Worm (Caenorhabditis elegans) whole organism, L1 larva: Measurements from ENCODE around the gene B0212.3.

ENCODE experiments used
- F16B12.6 ChIP-seq: fragments of 150-350 bp; optimal IDR thresholded peaks from 2 replicates; lab custom pipeline; 2014; ENCODE audit warnings: missing biosample characterization, missing genetic modification characterization
- aly-2 ChIP-seq: fragments of 150-350 bp; optimal IDR thresholded peaks from 2 replicates; lab custom pipeline; 2014; ENCODE audit warnings: missing biosample characterization, missing genetic modification characterization
- blmp-1 ChIP-seq: fragments of 150-350 bp; optimal IDR thresholded peaks from 2 replicates; lab custom pipeline; 2014; ENCODE audit warnings: missing biosample characterization, missing genetic modification characterization
- ceh-63 ChIP-seq: fragments of 200-800 bp; sonication (Bioruptor generic); optimal IDR thresholded peaks from 2 replicates; lab custom pipeline; 2018; ENCODE audit warnings: mild to moderate bottlenecking, missing genetic modification characterization, missing compliant biosample characterization
- ceh-82 ChIP-seq, 3 experiments: fragments of 150-350 bp in 1 of 3; sonication (generic microtip) in 2 of 3; optimal IDR thresholded peaks; 2 replicates each; lab custom pipeline; 2014 to 2017; ENCODE audit warnings: missing biosample characterization in 3 of 3, missing genetic modification characterization in 3 of 3
- ces-1 ChIP-seq: fragments of 150-350 bp; optimal IDR thresholded peaks from 2 replicates; lab custom pipeline; 2014; ENCODE audit warnings: missing biosample characterization, missing genetic modification reagents, missing genetic modification characterization
- dpl-1 ChIP-seq, 3 experiments: fragments of 150-350 bp in 2 of 3; sonication (generic microtip) in 1 of 3; optimal IDR thresholded peaks; 2 replicates each; lab custom pipeline; 2014 to 2017; ENCODE audit warnings: missing biosample characterization in 3 of 3, missing genetic modification characterization in 3 of 3, missing genetic modification reagents in 3 of 3
- dsc-1 ChIP-seq: sonication (generic microtip); optimal IDR thresholded peaks from 2 replicates; lab custom pipeline; 2016; ENCODE audit warnings: mild to moderate bottlenecking, missing genetic modification characterization, missing compliant biosample characterization
- efl-1 ChIP-seq, 4 experiments: fragments of 150-350 bp; optimal IDR thresholded peaks in 3 of 4; peaks in 1 of 4; 1 replicate in 1 of 4; 2 replicates in 3 of 4; lab custom pipeline; 2014; ENCODE audit warnings: missing biosample characterization in 2 of 4, missing genetic modification characterization in 2 of 4, missing genetic modification reagents in 2 of 4
- efl-3 ChIP-seq: fragments of 200-800 bp; sonication (Bioruptor generic); optimal IDR thresholded peaks from 2 replicates; lab custom pipeline; 2018; ENCODE audit warnings: mild to moderate bottlenecking, missing genetic modification characterization, missing compliant biosample characterization
- elt-2 ChIP-seq: sonication (generic microtip); optimal IDR thresholded peaks from 2 replicates; lab custom pipeline; 2016; ENCODE audit warnings: missing genetic modification characterization, mild to moderate bottlenecking, inconsistent platforms, missing compliant biosample characterization, missing genetic modification reagents
- ets-5 ChIP-seq: fragments of 200-800 bp; sonication (Bioruptor generic); IDR thresholded peaks from 2 replicates; pipeline ENCODE4 v1.3.6; 2022; ENCODE audit warnings: missing genetic modification characterization, missing compliant biosample characterization
- fkh-10 ChIP-seq: sonication (generic microtip); optimal IDR thresholded peaks from 2 replicates; lab custom pipeline; 2017; ENCODE audit warnings: missing biosample characterization, missing genetic modification reagents, missing genetic modification characterization
- fkh-8 ChIP-seq: sonication (generic microtip); optimal IDR thresholded peaks from 2 replicates; lab custom pipeline; 2016; ENCODE audit warnings: mild to moderate bottlenecking, missing genetic modification characterization, missing compliant biosample characterization
- grh-1 ChIP-seq: fragments of 200-800 bp; sonication (Bioruptor generic); IDR thresholded peaks from 2 replicates; pipeline ENCODE4 v1.3.6; 2022; ENCODE audit warnings: missing genetic modification reagents, missing genetic modification characterization, missing compliant biosample characterization
- hlh-4 ChIP-seq: sonication (generic microtip); optimal IDR thresholded peaks from 2 replicates; lab custom pipeline; 2016; ENCODE audit warnings: mild to moderate bottlenecking, missing genetic modification characterization, missing compliant biosample characterization
- lin-13 ChIP-seq: fragments of 150-350 bp; optimal IDR thresholded peaks from 2 replicates; lab custom pipeline; 2014; ENCODE audit warnings: missing biosample characterization, missing genetic modification reagents, missing genetic modification characterization
- lin-14 ChIP-seq: fragments of 200-800 bp; sonication (Bioruptor generic); optimal IDR thresholded peaks from 2 replicates; lab custom pipeline; 2018; ENCODE audit warnings: mild to moderate bottlenecking, missing genetic modification characterization, moderate library complexity, missing compliant biosample characterization
- lin-15B ChIP-seq: fragments of 150-350 bp; sonication (generic microtip); optimal IDR thresholded peaks from 3 replicates; lab custom pipeline; 2014; ENCODE audit warnings: missing biosample characterization, missing genetic modification characterization
- lin-35 ChIP-seq, 2 experiments: fragments of 150-350 bp; optimal IDR thresholded peaks; 2 replicates each; lab custom pipeline; 2014; ENCODE audit warnings: missing biosample characterization in 2 of 2, missing genetic modification characterization in 2 of 2, missing genetic modification reagents in 2 of 2
- lsy-2 ChIP-seq, 2 experiments: fragments of 150-350 bp; optimal IDR thresholded peaks; 2 replicates each; lab custom pipeline; 2014; ENCODE audit warnings: missing biosample characterization in 2 of 2, missing genetic modification characterization in 2 of 2
- mab-9 ChIP-seq: fragments of 200-800 bp; sonication (Bioruptor generic); IDR thresholded peaks from 2 replicates; pipeline ENCODE4 v1.3.6; 2022; ENCODE audit warnings: missing genetic modification reagents, missing genetic modification characterization, missing compliant biosample characterization
- mdl-1 ChIP-seq, 2 experiments: fragments of 150-350 bp; optimal IDR thresholded peaks; 2 replicates each; lab custom pipeline; 2014 to 2017; ENCODE audit warnings: missing biosample characterization in 2 of 2, missing genetic modification characterization in 2 of 2, inconsistent platforms in 1 of 2
- nhr-12 ChIP-seq: sonication (generic microtip); optimal IDR thresholded peaks from 2 replicates; lab custom pipeline; 2017; ENCODE audit warnings: missing biosample characterization, missing genetic modification characterization
- nhr-19 ChIP-seq: fragments of 200-800 bp; sonication (Bioruptor generic); conservative IDR thresholded peaks from 2 replicates; pipeline ENCODE4 v1.3.6; 2022; ENCODE audit warnings: missing genetic modification characterization, missing compliant biosample characterization
- nhr-47 ChIP-seq: sonication (generic microtip); optimal IDR thresholded peaks from 2 replicates; lab custom pipeline; 2016; ENCODE audit warnings: mild to moderate bottlenecking, missing genetic modification characterization, moderate library complexity, missing compliant biosample characterization
- nhr-71 ChIP-seq: sonication (generic microtip); optimal IDR thresholded peaks from 2 replicates; lab custom pipeline; 2016; ENCODE audit warnings: mild to moderate bottlenecking, missing genetic modification characterization, moderate library complexity, missing compliant biosample characterization
- nhr-77 ChIP-seq: fragments of 150-350 bp; optimal IDR thresholded peaks from 2 replicates; lab custom pipeline; 2014; ENCODE audit warnings: missing biosample characterization, missing genetic modification characterization
- nhr-85 ChIP-seq: sonication (generic microtip); peaks from one replicate; lab custom pipeline; 2016; ENCODE audit warnings: missing genetic modification characterization, inconsistent platforms, missing compliant biosample characterization
- nhr-90 ChIP-seq: sonication (generic microtip); optimal IDR thresholded peaks from 2 replicates; lab custom pipeline; 2016; ENCODE audit warnings: mild to moderate bottlenecking, missing genetic modification characterization, missing compliant biosample characterization; ENCODE audit not compliant: poor library complexity
- rnt-1 ChIP-seq: sonication (generic microtip); optimal IDR thresholded peaks from 2 replicates; lab custom pipeline; 2016; ENCODE audit warnings: mild to moderate bottlenecking, missing genetic modification characterization, moderate library complexity, missing compliant biosample characterization
- snpc-4 ChIP-seq: fragments of 150-350 bp; optimal IDR thresholded peaks from 2 replicates; lab custom pipeline; 2014; ENCODE audit warnings: missing biosample characterization, missing genetic modification characterization
- snu-23 ChIP-seq: sonication (generic microtip); optimal IDR thresholded peaks from 2 replicates; lab custom pipeline; 2016; ENCODE audit warnings: missing genetic modification characterization, missing compliant biosample characterization
- sptf-1 ChIP-seq: fragments of 150-350 bp; optimal IDR thresholded peaks from 2 replicates; lab custom pipeline; 2014; ENCODE audit warnings: missing biosample characterization, missing genetic modification characterization
- tbx-2 ChIP-seq: sonication (generic microtip); optimal IDR thresholded peaks from 2 replicates; lab custom pipeline; 2016; ENCODE audit warnings: missing genetic modification characterization, missing compliant biosample characterization
- tlp-1 ChIP-seq: fragments of 150-350 bp; optimal IDR thresholded peaks from 2 replicates; lab custom pipeline; 2014; ENCODE audit warnings: missing biosample characterization, missing genetic modification characterization
- unc-30 ChIP-seq: sonication (generic microtip); optimal IDR thresholded peaks from 2 replicates; lab custom pipeline; 2017; ENCODE audit warnings: missing biosample characterization, missing genetic modification characterization
- unc-62 ChIP-seq: fragments of 150-350 bp; optimal IDR thresholded peaks from 2 replicates; lab custom pipeline; 2014; ENCODE audit warnings: missing biosample characterization, missing genetic modification reagents, missing genetic modification characterization
- unc-86 ChIP-seq: sonication (generic microtip); optimal IDR thresholded peaks from 2 replicates; lab custom pipeline; 2016; ENCODE audit warnings: missing genetic modification characterization, missing compliant biosample characterization
- zag-1 ChIP-seq: fragments of 150-350 bp; optimal IDR thresholded peaks from 2 replicates; lab custom pipeline; 2014; ENCODE audit warnings: missing biosample characterization, missing genetic modification characterization
- zip-4 ChIP-seq: fragments of 200-800 bp; sonication (Bioruptor generic); optimal IDR thresholded peaks from 2 replicates; lab custom pipeline; 2018; ENCODE audit warnings: mild to moderate bottlenecking, missing genetic modification characterization, moderate library complexity, missing compliant biosample characterization
- ztf-4 ChIP-seq: fragments of 150-350 bp; optimal IDR thresholded peaks from 2 replicates; lab custom pipeline; 2014; ENCODE audit warnings: missing biosample characterization, missing genetic modification characterization

B0212.3 gene

ce11 chrIV:3532989-3533388 lies 7.0 kb upstream of the B0212.3 start (continued):
- TF ChIP-seq efl-3 (GFP tag; lab: Kevin White, UChicago) (no peak), nhr-12 (tag; lab: Kevin White, UChicago) (no peak), ztf-4 (tag; lab: Kevin White, UChicago) (no peak), blmp-1 (tag; lab: Kevin White, UChicago) (peak; percentile 35)

- TF ChIP-seq lsy-2 (tag; optimal IDR thresholded peaks at IDR 0.05; lab: Kevin White, UChicago) (peak in 1 of 2 experiments; percentile 56), nhr-77 (no peak), aly-2 (tag; lab: Kevin White, UChicago) (no peak), elt-2 (tag; lab: Kevin White, UChicago) (no peak), snu-23 (GFP tag; lab: Kevin White, UChicago) (peak; percentile 16), hlh-4 (no peak), lin-35 (GFP tag; optimal IDR thresholded peaks at IDR 0.05; lab: Kevin White, UChicago) (peak; percentile 10 to 62), efl-1 (optimal IDR thresholded peaks at IDR 0.05; lab: Kevin White, UChicago) (peak; percentile 2 to 58), efl-1 (GFP tag; optimal IDR thresholded peaks at IDR 0.05 in 1 of 2; lab: Kevin White, UChicago) (peak in 1 of 2 experiments; percentile 54), F16B12.6 (no peak), dpl-1 (GFP tag; optimal IDR thresholded peaks at IDR 0.05; lab: Kevin White, UChicago) (peak; percentile 17 to 53 (median 30))
These were observed 719 bp upstream of the B0212.3 start for ce11 chrIV:3539253-3539652.

- TF ChIP-seq nhr-85 (tag; lab: Kevin White, UChicago), result no peak
- TF ChIP-seq ces-1 (GFP tag; lab: Kevin White, UChicago), result no peak
These were observed 5.1 kb downstream of the B0212.3 start for ce11 chrIV:3545060-3545459.

- TF ChIP-seq tbx-2 (tag; lab: Kevin White, UChicago) (no peak), ztf-4 (tag; lab: Kevin White, UChicago) (no peak), tlp-1 (tag; lab: Kevin White, UChicago) (no peak), snpc-4 (tag; lab: Kevin White, UChicago) (no peak), mdl-1 (tag; optimal IDR thresholded peaks at IDR 0.05; lab: Kevin White, UChicago) (no peak), unc-86 (tag; lab: Kevin White, UChicago) (no peak), fkh-8 (tag; lab: Kevin White, UChicago) (no peak), fkh-10 (GFP tag; lab: Kevin White, UChicago) (no peak), unc-62 (GFP tag; lab: Kevin White, UChicago) (no peak), ceh-82 (tag; optimal IDR thresholded peaks at IDR 0.05; lab: Kevin White, UChicago) (no peak), ceh-63 (GFP tag; lab: Kevin White, UChicago) (no peak), dpl-1 (GFP tag; optimal IDR thresholded peaks at IDR 0.05; lab: Kevin White, UChicago) (no peak), sptf-1 (tag; lab: Kevin White, UChicago) (no peak), lin-13 (GFP tag; lab: Kevin White, UChicago) (no peak), nhr-12 (tag; lab: Kevin White, UChicago) (no peak), mab-9 (GFP tag; lab: Robert Waterston, UW) (no peak), dsc-1 (no peak), efl-3 (GFP tag; lab: Kevin White, UChicago) (no peak), nhr-47 (tag; lab: Kevin White, UChicago) (no peak), nhr-71 (tag; lab: Kevin White, UChicago) (no peak)
These were observed 7.5 kb downstream of the B0212.3 start, which contains the start of gene nstp-6 for ce11 chrIV:3547500-3547899. nstp-6 (minus strand) TSS chrIV:3547600.

- TF ChIP-seq elt-2 (tag; lab: Kevin White, UChicago), result peak; percentile 64
- no peak for TF ChIP-seq lin-15B (tag; lab: Kevin White, UChicago)
- TF ChIP-seq zag-1 (tag; lab: Kevin White, UChicago), result no peak
- TF ChIP-seq zip-4, result no peak
- no peak for TF ChIP-seq grh-1 (GFP tag; lab: Robert Waterston, UW)
- TF ChIP-seq rnt-1 (tag; lab: Kevin White, UChicago), result no peak
- no peak for TF ChIP-seq nhr-19
- no peak for TF ChIP-seq lin-13 (GFP tag; lab: Kevin White, UChicago)
- TF ChIP-seq lin-35 (GFP tag; optimal IDR thresholded peaks at IDR 0.05; lab: Kevin White, UChicago), result peak in 1 of 2 experiments; percentile 48
- TF ChIP-seq efl-1 (optimal IDR thresholded peaks at IDR 0.05; lab: Kevin White, UChicago), result peak in 1 of 2 experiments; percentile 32
- TF ChIP-seq efl-1 (GFP tag; optimal IDR thresholded peaks at IDR 0.05 in 1 of 2; lab: Kevin White, UChicago), result peak in 1 of 2 experiments; percentile 86
- no peak for TF ChIP-seq tlp-1 (tag; lab: Kevin White, UChicago)
- TF ChIP-seq unc-30, result no peak
- peak in 1 of 3 experiments; percentile 12 for TF ChIP-seq dpl-1 (GFP tag; optimal IDR thresholded peaks at IDR 0.05; lab: Kevin White, UChicago)
- no peak for TF ChIP-seq lsy-2 (tag; optimal IDR thresholded peaks at IDR 0.05; lab: Kevin White, UChicago)
- no peak for TF ChIP-seq ces-1 (GFP tag; lab: Kevin White, UChicago)
- TF ChIP-seq lin-14 (GFP tag; lab: Kevin White, UChicago), result no peak
- TF ChIP-seq ets-5 (GFP tag; lab: Robert Waterston, UW), result no peak
- TF ChIP-seq fkh-10 (GFP tag; lab: Kevin White, UChicago), result no peak
- peak; percentile 52 for TF ChIP-seq nhr-90 (tag; lab: Kevin White, UChicago)
- TF ChIP-seq ceh-63 (GFP tag; lab: Kevin White, UChicago), result no peak
- TF ChIP-seq nhr-71 (tag; lab: Kevin White, UChicago), result peak; percentile 32
These were observed 8.3 kb downstream of the B0212.3 start for ce11 chrIV:3548315-3548714.
